Fruit fly (Drosophila melanogaster) whole organism: ENCODE results near the gene CAH7.

ENCODE experiments used
- CG8478 ChIP-seq: fragments of >200 bp; optimal IDR thresholded peaks from 2 replicates; lab custom pipeline; 2018; ENCODE audit warnings: inconsistent platforms
- Dll ChIP-seq: fragments of >200 bp; optimal IDR thresholded peaks from 2 replicates; lab custom pipeline; 2017
- EcR ChIP-seq, 2 experiments: fragments of >200 bp; optimal IDR thresholded peaks; 2 replicates each; lab custom pipeline; 2017; ENCODE audit warnings: missing biosample characterization in 2 of 2, missing genetic modification characterization in 2 of 2, missing genetic modification reagents in 2 of 2
- psq ChIP-seq: fragments of >200 bp; optimal IDR thresholded peaks from 2 replicates; lab custom pipeline; 2017
- usp ChIP-seq: fragments of >200 bp; optimal IDR thresholded peaks from 2 replicates; lab custom pipeline; 2017; ENCODE audit warnings: missing biosample characterization, missing genetic modification characterization, mixed read lengths

DNA sequence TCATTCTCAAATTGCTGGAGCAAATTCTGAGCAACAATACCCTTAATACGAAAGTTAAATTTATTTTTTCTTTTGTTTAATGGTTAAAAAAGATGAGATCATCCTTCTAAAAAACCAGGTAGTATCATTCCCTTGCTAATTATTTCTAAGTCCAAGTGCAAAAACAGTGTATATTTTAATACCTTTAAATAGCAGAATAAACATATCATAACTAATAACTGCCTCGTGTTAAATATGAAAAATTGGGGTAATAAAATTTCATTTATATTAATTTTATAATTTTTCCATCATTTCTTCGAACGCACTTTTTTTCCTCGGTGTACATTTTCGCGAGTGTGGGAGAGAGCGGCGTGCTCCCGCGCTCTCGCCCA, 237 bp upstream of the CAH7 start:
- TF ChIP-seq CG8478 (lab: Kevin White, UChicago) (no peak), usp (GFP tag; lab: Kevin White, UChicago) (no peak), Dll (lab: Kevin White, UChicago) (no peak), psq (lab: Kevin White, UChicago) (no peak), EcR (GFP tag; optimal IDR thresholded peaks at IDR 0.05; lab: Kevin White, UChicago) (no peak)
